Fruit fly (Drosophila melanogaster) whole organism, adult: Measurements from ENCODE around the gene CG45492.
"Not testable (repeated sequence)": the region's sequence is repeated elsewhere in the genome, so short reads cannot be mapped to it uniquely, and the experiment has no call there.

Experiments
- CG11617 ChIP-seq: fragments of 200-800 bp; sonication (Bioruptor generic); optimal IDR thresholded peaks from 2 replicates; lab custom pipeline; 2017; ENCODE audit warnings: mild to moderate bottlenecking, missing biosample characterization, missing genetic modification reagents, missing genetic modification characterization
- Clk ChIP-seq: fragments of 200-800 bp; sonication (Bioruptor generic); optimal IDR thresholded peaks from 2 replicates; lab custom pipeline; 2017; ENCODE audit warnings: missing biosample characterization, missing genetic modification characterization
- cic ChIP-seq: fragments of 200-800 bp; sonication (Bioruptor generic); optimal IDR thresholded peaks from 2 replicates; lab custom pipeline; 2017; ENCODE audit warnings: missing biosample characterization, mild to moderate bottlenecking, missing genetic modification characterization, moderate library complexity
- ovo ChIP-seq: fragments of 200-800 bp; sonication (Bioruptor generic); optimal IDR thresholded peaks from 2 replicates; lab custom pipeline; 2016; ENCODE audit warnings: missing biosample characterization, missing genetic modification characterization
- tj ChIP-seq: fragments of 200-800 bp; sonication (Bioruptor generic); optimal IDR thresholded peaks from 3 replicates; lab custom pipeline; 2017; ENCODE audit warnings: missing biosample characterization, mild to moderate bottlenecking, missing genetic modification characterization, moderate library complexity
- toe ChIP-seq: fragments of 200-800 bp; sonication (Bioruptor generic); optimal IDR thresholded peaks from 2 replicates; lab custom pipeline; 2016; ENCODE audit warnings: missing biosample characterization, missing genetic modification characterization

- not testable (repeated sequence) for TF ChIP-seq toe; ovo (GFP tag; lab: Kevin White, UChicago); Clk (GFP tag; lab: Kevin White, UChicago); tj; CG11617 (GFP tag; lab: Kevin White, UChicago); cic (GFP tag; lab: Kevin White, UChicago)
These were observed 23.6 kb downstream of the CG45492 start, which contains the start of gene CG45488 for dm6 chrX:19920335-19920734.
